2 fruit fly cellular contexts compared by ENCODE assay signal in the genomic region with DNA sequence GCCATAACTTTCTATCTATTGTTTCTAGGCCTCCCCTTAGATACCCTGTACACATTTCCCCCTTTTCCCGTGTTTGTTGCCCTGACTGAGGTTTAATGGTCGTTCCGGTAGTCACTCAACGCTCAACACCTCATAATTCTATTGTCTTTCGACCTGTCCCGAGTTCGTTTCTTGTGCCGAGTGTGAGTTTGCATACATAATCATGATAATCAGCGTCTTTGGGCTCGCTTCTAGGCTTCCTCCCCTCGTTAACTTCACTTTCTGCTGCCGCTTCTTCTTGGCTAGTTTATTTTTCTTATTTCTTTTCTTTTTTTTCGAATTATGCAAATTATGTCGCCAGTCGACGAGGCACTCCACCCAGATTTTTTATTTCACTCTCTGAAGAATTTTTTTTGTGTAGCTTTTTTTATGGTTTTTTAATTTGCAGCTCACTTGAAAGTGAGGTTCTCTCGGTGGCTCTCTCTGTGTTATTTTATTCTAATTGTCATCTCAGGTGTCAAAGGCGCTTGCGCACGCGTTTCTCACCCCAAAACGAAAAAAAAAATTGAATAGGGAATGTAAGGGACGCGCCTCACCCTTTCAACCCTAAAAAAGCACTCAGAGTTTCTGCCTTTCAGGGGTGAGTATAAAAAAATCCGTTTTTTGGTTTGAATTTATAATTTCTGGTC.
TF ChIP-seq lines count a peak whose summit lies in the region.

No protein-coding gene starts in this region.

- no peak for TF ChIP-seq CTCF in whole organism, embryonic (GFP tag; optimal IDR thresholded peaks at IDR 0.05; lab: Kevin White, UChicago)

TF ChIP-seq in whole organism, embryonic, 481 proteins besides CTCF, POLR2A, EP300 and RAD21 (continues in another document):
- TF ChIP-seq E2f1 (GFP tag; IDR thresholded peaks at IDR 0.05; lab: Robert Waterston, UW) = no peak
- TF ChIP-seq CG9876 (GFP tag; optimal IDR thresholded peaks at IDR 0.05; lab: Kevin White, UChicago) = no peak
- TF ChIP-seq sisA (GFP tag; IDR thresholded peaks at IDR 0.05; lab: Robert Waterston, UW) = no peak
- TF ChIP-seq CG1602 (GFP tag; optimal IDR thresholded peaks at IDR 0.05; lab: Kevin White, UChicago) = no peak
- TF ChIP-seq CG42726 (GFP tag; IDR thresholded peaks at IDR 0.05; lab: Robert Waterston, UW; ENCODE audit: partially characterized antibody) = no peak
- TF ChIP-seq Blimp-1 (GFP tag; optimal IDR thresholded peaks at IDR 0.05; lab: Kevin White, UChicago) = peak; percentile 86
- peak; percentile 56; the same call in 1 of the 3 replicates for TF ChIP-seq z (GFP tag; IDR thresholded peaks at IDR 0.05; lab: Robert Waterston, UW)
- peak; percentile 84 for TF ChIP-seq kni (GFP tag; optimal IDR thresholded peaks at IDR 0.05; lab: Kevin White, UChicago)
- TF ChIP-seq vnd (GFP tag; IDR thresholded peaks at IDR 0.05; lab: Robert Waterston, UW; ENCODE audit: partially characterized antibody) = no peak
- TF ChIP-seq yki (optimal IDR thresholded peaks at IDR 0.05; lab: Kevin White, UChicago) = no peak
- TF ChIP-seq pros (GFP tag; optimal IDR thresholded peaks at IDR 0.05; lab: Kevin White, UChicago) = peak; percentile 88
- TF ChIP-seq Awh (GFP tag; IDR thresholded peaks at IDR 0.05; lab: Robert Waterston, UW) = peak; percentile 41; the same call in 1 of the 2 replicates
- no peak for TF ChIP-seq cas (GFP tag; IDR thresholded peaks at IDR 0.05; lab: Robert Waterston, UW)
- TF ChIP-seq ind (GFP tag; optimal IDR thresholded peaks at IDR 0.05; lab: Kevin White, UChicago) = no peak
- TF ChIP-seq sqz (GFP tag; optimal IDR thresholded peaks at IDR 0.05; lab: Kevin White, UChicago) = peak; percentile 94
- TF ChIP-seq B-H1 (GFP tag; IDR thresholded peaks at IDR 0.05; lab: Robert Waterston, UW) = no peak
- no peak for TF ChIP-seq aop (GFP tag; IDR thresholded peaks at IDR 0.05; lab: Robert Waterston, UW)
- no peak for TF ChIP-seq amos (GFP tag; IDR thresholded peaks at IDR 0.05; lab: Robert Waterston, UW; ENCODE audit: partially characterized antibody)
- no peak for TF ChIP-seq tap (tag; optimal IDR thresholded peaks at IDR 0.05; lab: Kevin White, UChicago)
- no peak for TF ChIP-seq pita (GFP tag; optimal IDR thresholded peaks at IDR 0.05; lab: Kevin White, UChicago)
- no peak for TF ChIP-seq nom (GFP tag; optimal IDR thresholded peaks at IDR 0.05; lab: Kevin White, UChicago)
- TF ChIP-seq phol (tag; optimal IDR thresholded peaks at IDR 0.05; lab: Kevin White, UChicago) = no peak
- no peak for TF ChIP-seq dimm (GFP tag; IDR thresholded peaks at IDR 0.05; lab: Robert Waterston, UW)
- no peak for TF ChIP-seq fd102C (GFP tag; optimal IDR thresholded peaks at IDR 0.05; lab: Kevin White, UChicago)
- TF ChIP-seq hkb (optimal IDR thresholded peaks at IDR 0.05; lab: Kevin White, UChicago) = no peak
- TF ChIP-seq hkb (GFP tag; IDR thresholded peaks at IDR 0.05; lab: Robert Waterston, UW) = no peak
- peak; percentile 81 for TF ChIP-seq gsb-n (tag; optimal IDR thresholded peaks at IDR 0.05; lab: Kevin White, UChicago)
- TF ChIP-seq CG18476 (GFP tag; optimal IDR thresholded peaks at IDR 0.05; lab: Kevin White, UChicago) = no peak
- no peak for TF ChIP-seq pum (GFP tag; optimal IDR thresholded peaks at IDR 0.05; lab: Kevin White, UChicago)
- TF ChIP-seq hth (optimal IDR thresholded peaks at IDR 0.05; lab: Kevin White, UChicago) = peak; percentile 31
- TF ChIP-seq oc (tag; optimal IDR thresholded peaks at IDR 0.05; lab: Kevin White, UChicago) = peak; percentile 20
- no peak for TF ChIP-seq lbe (GFP tag; optimal IDR thresholded peaks at IDR 0.05; lab: Kevin White, UChicago)
- peak; percentile 61 for TF ChIP-seq crol (GFP tag; IDR thresholded peaks at IDR 0.05; lab: Robert Waterston, UW)
- no peak for TF ChIP-seq run (tag; optimal IDR thresholded peaks at IDR 0.05; lab: Kevin White, UChicago)
- TF ChIP-seq CG15073 (GFP tag; optimal IDR thresholded peaks at IDR 0.05; lab: Kevin White, UChicago) = no peak
- TF ChIP-seq fd96Cb (tag; optimal IDR thresholded peaks at IDR 0.05; lab: Kevin White, UChicago) = no peak
- peak; percentile 72 for TF ChIP-seq abd-A (tag; optimal IDR thresholded peaks at IDR 0.05; lab: Kevin White, UChicago)
- TF ChIP-seq Med (GFP tag; lab: Kevin White, UChicago) = peak; percentile 49
- TF ChIP-seq vvl (GFP tag; IDR thresholded peaks at IDR 0.05; lab: Robert Waterston, UW) = peak; percentile 73; the same call in 1 of the 2 replicates
- TF ChIP-seq CG4424 (GFP tag; optimal IDR thresholded peaks at IDR 0.05; lab: Kevin White, UChicago) = no peak
- TF ChIP-seq pzg (GFP tag; optimal IDR thresholded peaks at IDR 0.05; lab: Kevin White, UChicago) = no peak
- TF ChIP-seq CG8388 (GFP tag; optimal IDR thresholded peaks at IDR 0.05; lab: Kevin White, UChicago) = no peak
- no peak for TF ChIP-seq sens (GFP tag; lab: Kevin White, UChicago)

TF ChIP-seq in whole organism, pupa, 21 proteins besides CTCF, POLR2A, EP300 and RAD21:
- no peak for TF ChIP-seq CG17806 (tag; optimal IDR thresholded peaks at IDR 0.05; lab: Kevin White, UChicago)
- peak; percentile 27; the same call in 1 of the 2 replicates for TF ChIP-seq CG12605 (GFP tag; IDR thresholded peaks at IDR 0.05; lab: Robert Waterston, UW)
